Worm (Caenorhabditis elegans) whole organism, mixed stage, embryonic: ENCODE data around the gene msp-19.
"Not testable (repeated sequence)": the region's sequence is repeated elsewhere in the genome, so short reads cannot be mapped to it uniquely, and the experiment has no call there.

Source experiments
- M03D4.4 ChIP-seq: sonication (generic microtip); optimal IDR thresholded peaks from 2 replicates; lab custom pipeline; 2017; ENCODE audit warnings: mild to moderate bottlenecking, missing genetic modification characterization, missing compliant biosample characterization
- blmp-1 ChIP-seq: fragments of 150-350 bp; optimal IDR thresholded peaks from 2 replicates; lab custom pipeline; 2014; ENCODE audit warnings: missing biosample characterization, missing genetic modification characterization
- ceh-39 ChIP-seq: fragments of 150-350 bp; optimal IDR thresholded peaks from 2 replicates; lab custom pipeline; 2014; ENCODE audit warnings: missing biosample characterization, missing genetic modification characterization
- ceh-43 ChIP-seq: fragments of 200-800 bp; sonication (Bioruptor generic); optimal IDR thresholded peaks from 2 replicates; lab custom pipeline; 2018; ENCODE audit warnings: mild to moderate bottlenecking, missing genetic modification characterization, moderate library complexity, missing compliant biosample characterization
- ceh-83 ChIP-seq: fragments of 200-800 bp; sonication (Bioruptor generic); optimal IDR thresholded peaks from 2 replicates; lab custom pipeline; 2018; ENCODE audit warnings: mild to moderate bottlenecking, missing genetic modification characterization, missing compliant biosample characterization
- ces-1 ChIP-seq: fragments of 150-350 bp; optimal IDR thresholded peaks from 2 replicates; lab custom pipeline; 2014; ENCODE audit warnings: missing biosample characterization, missing genetic modification reagents, missing genetic modification characterization
- cnd-1 ChIP-seq: fragments of 200-800 bp; sonication (Bioruptor generic); optimal IDR thresholded peaks from 2 replicates; lab custom pipeline; 2018; ENCODE audit warnings: mild to moderate bottlenecking, missing genetic modification characterization, missing compliant biosample characterization
- elt-1 ChIP-seq: sonication (generic microtip); optimal IDR thresholded peaks from 2 replicates; lab custom pipeline; 2017; ENCODE audit warnings: missing genetic modification characterization, mild to moderate bottlenecking, missing compliant biosample characterization, antibody characterized with exemption, moderate library complexity, borderline replicate concordance; ENCODE audit not compliant: insufficient read depth
- elt-3 ChIP-seq: fragments of 150-350 bp; optimal IDR thresholded peaks from 2 replicates; lab custom pipeline; 2014; ENCODE audit warnings: missing biosample characterization, missing genetic modification characterization
- ham-2 ChIP-seq: fragments of 200-800 bp; sonication (Bioruptor generic); optimal IDR thresholded peaks from 2 replicates; lab custom pipeline; 2018; ENCODE audit warnings: mild to moderate bottlenecking, missing genetic modification characterization, missing compliant biosample characterization
- hlh-1 ChIP-seq: fragments of 150-350 bp; optimal IDR thresholded peaks from 2 replicates; lab custom pipeline; 2014; ENCODE audit warnings: missing biosample characterization, missing genetic modification reagents, missing genetic modification characterization
- lin-13 ChIP-seq: fragments of 150-350 bp; optimal IDR thresholded peaks from 2 replicates; lab custom pipeline; 2014; ENCODE audit warnings: missing biosample characterization, missing genetic modification characterization
- lin-32 ChIP-seq: fragments of 200-800 bp; sonication (Bioruptor generic); optimal IDR thresholded peaks from 2 replicates; lab custom pipeline; 2018; ENCODE audit warnings: mild to moderate bottlenecking, missing genetic modification characterization, missing compliant biosample characterization
- lsy-2 ChIP-seq: fragments of 150-350 bp; optimal IDR thresholded peaks from 2 replicates; lab custom pipeline; 2014; ENCODE audit warnings: missing biosample characterization, missing genetic modification characterization
- mab-5 ChIP-seq: fragments of 150-350 bp; optimal IDR thresholded peaks from 2 replicates; lab custom pipeline; 2014; ENCODE audit warnings: missing biosample characterization, missing genetic modification characterization
- mep-1 ChIP-seq: fragments of 150-350 bp; optimal IDR thresholded peaks from 2 replicates; lab custom pipeline; 2017; ENCODE audit warnings: missing biosample characterization, missing genetic modification reagents, missing genetic modification characterization, inconsistent platforms
- mls-2 ChIP-seq: sonication (generic microtip); optimal IDR thresholded peaks from 2 replicates; lab custom pipeline; 2016; ENCODE audit warnings: mild to moderate bottlenecking, missing genetic modification characterization, moderate library complexity, missing compliant biosample characterization
- nhr-12 ChIP-seq: fragments of 150-350 bp; optimal IDR thresholded peaks from 2 replicates; lab custom pipeline; 2014; ENCODE audit warnings: missing biosample characterization, missing genetic modification characterization
- nhr-2 ChIP-seq: fragments of 150-350 bp; optimal IDR thresholded peaks from 2 replicates; lab custom pipeline; 2014; ENCODE audit warnings: missing biosample characterization, missing genetic modification characterization
- nhr-28 ChIP-seq: fragments of 150-350 bp; optimal IDR thresholded peaks from 2 replicates; lab custom pipeline; 2014; ENCODE audit warnings: missing biosample characterization, missing genetic modification characterization
- nhr-76 ChIP-seq: sonication (generic microtip); optimal IDR thresholded peaks from 2 replicates; lab custom pipeline; 2017; ENCODE audit warnings: missing biosample characterization, missing genetic modification characterization
- pha-4 ChIP-seq: fragments of 150-350 bp; optimal IDR thresholded peaks from 2 replicates; lab custom pipeline; 2018; ENCODE audit warnings: missing biosample characterization, missing genetic modification reagents, missing genetic modification characterization
- snpc-4 ChIP-seq: fragments of 150-350 bp; optimal IDR thresholded peaks from 2 replicates; lab custom pipeline; 2014; ENCODE audit warnings: missing biosample characterization, missing genetic modification characterization
- sptf-1 ChIP-seq: sonication (generic microtip); optimal IDR thresholded peaks from 2 replicates; lab custom pipeline; 2017; ENCODE audit warnings: mild to moderate bottlenecking, missing genetic modification characterization, moderate library complexity, missing compliant biosample characterization
- tbx-8 ChIP-seq: fragments of 200-800 bp; sonication (Bioruptor generic); optimal IDR thresholded peaks from 2 replicates; lab custom pipeline; 2018; ENCODE audit warnings: mild to moderate bottlenecking, missing genetic modification characterization, moderate library complexity, missing compliant biosample characterization
- unc-120 ChIP-seq: sonication (generic microtip); optimal IDR thresholded peaks from 2 replicates; lab custom pipeline; 2017; ENCODE audit warnings: missing genetic modification characterization, missing compliant biosample characterization; ENCODE audit not compliant: poor library complexity, severe bottlenecking
- unc-39 ChIP-seq: fragments of 150-350 bp; optimal IDR thresholded peaks from 2 replicates; lab custom pipeline; 2014; ENCODE audit warnings: missing biosample characterization, missing genetic modification characterization
- unc-62 ChIP-seq: fragments of 150-350 bp; optimal IDR thresholded peaks from 2 replicates; lab custom pipeline; 2014; ENCODE audit warnings: missing biosample characterization, missing genetic modification reagents, missing genetic modification characterization
- ztf-11 ChIP-seq: fragments of 150-350 bp; optimal IDR thresholded peaks from 2 replicates; lab custom pipeline; 2014; ENCODE audit warnings: missing biosample characterization, missing genetic modification characterization

msp-19 gene

DNA sequence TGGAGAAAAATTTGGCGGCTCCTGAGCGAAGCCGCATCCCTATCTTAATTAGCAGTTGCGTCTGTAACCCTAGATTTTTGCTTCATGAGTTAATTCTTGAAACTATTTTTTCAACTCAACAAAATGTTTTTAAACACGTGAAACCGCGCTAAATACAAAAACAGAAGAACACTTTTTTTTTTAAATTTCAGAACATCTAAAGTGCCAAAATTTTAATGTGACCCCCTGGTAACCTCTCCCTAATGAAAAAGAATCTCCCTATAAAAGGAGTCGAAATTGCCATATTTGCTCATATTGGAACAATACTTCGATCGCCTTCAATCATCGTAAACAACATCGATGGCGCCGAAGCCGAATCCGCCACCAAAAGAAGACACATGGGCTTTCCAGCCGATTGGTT is 33.8 kb upstream of the msp-19 start, which contains the start of gene nsph-4.1:
TSS of gene nsph-4.1 (plus strand) at position 301 of the 400 bp plus-strand sequence.
- not testable (repeated sequence) for TF ChIP-seq mls-2 (tag; lab: Kevin White, UChicago); lin-13 (tag; lab: Kevin White, UChicago); unc-62 (GFP tag; lab: Kevin White, UChicago)

DNA sequence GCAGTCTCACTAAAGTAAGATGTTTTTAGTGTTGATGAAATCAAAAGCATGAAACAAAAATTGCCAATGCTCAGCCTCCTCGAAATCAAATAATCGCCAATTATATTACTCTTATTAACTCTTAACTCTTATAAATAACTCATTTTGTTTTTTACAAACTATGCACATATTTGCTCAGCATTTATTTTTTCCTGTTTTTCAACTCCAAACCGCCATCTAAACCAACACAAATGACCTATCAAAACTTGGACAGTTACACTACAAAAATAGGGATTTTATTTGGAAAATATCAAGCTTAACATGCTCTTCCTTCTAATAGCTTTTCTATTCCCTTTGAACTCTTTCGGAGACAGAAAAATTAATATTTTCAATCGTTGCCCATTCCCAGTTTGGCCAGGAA is 31.8 kb upstream of the msp-19 start, which contains the start of gene thn-6:
TSS of gene thn-6 (plus strand) at position 301 of the 400 bp plus-strand sequence.
- no peak for TF ChIP-seq ceh-39
- TF ChIP-seq ceh-43 (GFP tag; lab: Kevin White, UChicago) = no peak
- TF ChIP-seq mls-2 (tag; lab: Kevin White, UChicago) = no peak
- no peak for TF ChIP-seq tbx-8 (GFP tag; lab: Kevin White, UChicago)
- no peak for TF ChIP-seq mab-5 (tag; lab: Kevin White, UChicago)

DNA sequence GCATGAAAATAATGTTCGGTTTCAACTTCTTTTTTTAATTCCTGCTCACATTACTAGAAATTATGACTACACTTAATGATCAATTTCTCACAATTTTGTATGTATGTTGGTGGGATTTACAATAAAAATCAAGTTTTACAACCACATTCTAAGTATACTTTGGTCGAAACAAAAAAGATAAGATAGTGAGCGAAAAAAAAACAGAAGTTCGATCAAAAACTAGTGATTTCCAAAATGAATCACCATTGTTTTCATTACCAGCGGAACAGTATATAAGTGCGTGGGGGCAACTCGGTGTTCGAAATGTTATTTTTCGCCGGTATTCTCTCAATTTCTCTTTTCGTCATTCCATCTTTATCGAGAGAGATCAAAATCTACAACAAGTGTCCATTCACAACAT is 29.9 kb upstream of the msp-19 start, which contains the start of gene thn-5:
TSS of gene thn-5 (plus strand) at position 301 of the 400 bp plus-strand sequence.
- TF ChIP-seq nhr-28 (tag; lab: Kevin White, UChicago) (no peak), tbx-8 (GFP tag; lab: Kevin White, UChicago) (no peak), mls-2 (tag; lab: Kevin White, UChicago) (no peak), unc-39 (no peak), ceh-39 (no peak), nhr-76 (no peak)

ce11 chrIV:5254678-5255077 is 5.7 kb upstream of the msp-19 start, which contains the start of gene F36H12.10:
Gene F36H12.10, minus strand, starts transcription at chrIV:5254778.
- not testable (repeated sequence) for TF ChIP-seq pha-4 (tag; lab: Kevin White, UChicago); elt-3 (tag; lab: Kevin White, UChicago); ceh-39

ce11 chrIV:5256731-5257130 is 3.7 kb upstream of the msp-19 start, which contains the start of gene F36H12.9:
Gene F36H12.9, plus strand, starts transcription at chrIV:5257031.
- not testable (repeated sequence) for TF ChIP-seq lsy-2 (tag; lab: Kevin White, UChicago); unc-120; tbx-8 (GFP tag; lab: Kevin White, UChicago)

DNA sequence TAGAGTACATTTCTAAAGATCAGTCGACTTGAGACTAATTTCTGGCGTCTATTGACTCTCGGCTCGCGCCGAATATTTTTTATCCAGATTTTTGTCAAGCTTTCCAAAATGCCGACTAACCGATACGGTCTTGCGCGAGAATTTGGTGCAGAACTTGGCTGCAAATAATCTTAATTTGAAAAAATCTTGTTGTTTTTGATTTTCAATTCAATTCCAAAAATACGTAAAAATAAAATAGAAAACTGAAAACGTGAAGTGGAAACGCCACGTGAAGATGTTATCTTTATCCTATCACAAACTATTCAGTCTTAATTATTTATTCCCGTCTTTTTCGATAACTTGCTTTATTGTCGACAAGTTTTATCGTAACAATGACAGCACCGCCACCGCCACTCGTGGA is 2.0 kb upstream of the msp-19 start, which contains the start of gene ttbk-2.1:
TSS of gene ttbk-2.1 (plus strand) at position 301 of the 400 bp plus-strand sequence.
- not testable (repeated sequence) for TF ChIP-seq mab-5, nhr-28, blmp-1 (tag; lab: Kevin White, UChicago)

- TF ChIP-seq nhr-12 (tag; lab: Kevin White, UChicago) (no peak), unc-39 (no peak), mep-1 (tag; lab: Kevin White, UChicago) (no peak), unc-120 (no peak), snpc-4 (no peak)
Measured at ce11 chrIV:5266474-5266873, 6.1 kb downstream of the msp-19 start, which contains the start of gene F36H12.5. Gene F36H12.5, plus strand, starts transcription at chrIV:5266774.

DNA sequence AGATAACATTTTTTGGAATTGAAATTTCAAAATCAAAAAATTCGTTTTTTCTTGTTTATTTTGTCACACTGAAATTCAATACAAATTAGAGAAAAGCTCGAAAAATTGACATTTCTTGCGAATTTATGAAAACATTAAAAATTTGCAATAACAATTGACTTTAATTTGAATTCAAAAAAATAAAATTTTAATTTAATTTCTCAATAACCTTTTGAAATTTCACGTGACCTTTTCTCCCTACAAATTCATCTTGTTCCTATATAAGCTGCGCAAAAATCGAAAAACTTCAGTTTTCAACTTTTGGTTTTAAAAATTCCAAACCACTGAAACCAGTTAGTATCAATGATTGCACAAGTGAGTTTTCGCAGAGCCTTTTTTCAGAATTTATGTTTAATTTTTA is 8.4 kb downstream of the msp-19 start, which contains the start of gene F36H12.4:
TSS of gene F36H12.4 (plus strand) at position 301 of the 400 bp plus-strand sequence.
- no peak for TF ChIP-seq ceh-39
- no peak for TF ChIP-seq M03D4.4
- TF ChIP-seq, all 35 proteins: peak for 0

- TF ChIP-seq ztf-11 (tag; lab: Kevin White, UChicago) (no peak), nhr-76 (no peak), nhr-2 (tag; lab: Kevin White, UChicago) (no peak), mls-2 (tag; lab: Kevin White, UChicago) (no peak), elt-3 (tag; lab: Kevin White, UChicago) (no peak), nhr-28 (tag; lab: Kevin White, UChicago) (no peak), lin-32 (GFP tag; lab: Kevin White, UChicago) (no peak), sptf-1 (no peak), lsy-2 (tag; lab: Kevin White, UChicago) (no peak), nhr-12 (tag; lab: Kevin White, UChicago) (no peak), snpc-4 (no peak), hlh-1 (no peak), ham-2 (GFP tag; lab: Kevin White, UChicago) (no peak), elt-1 (tag; lab: Kevin White, UChicago) (no peak), ces-1 (GFP tag; lab: Kevin White, UChicago) (no peak), ceh-83 (no peak), blmp-1 (tag; lab: Kevin White, UChicago) (no peak), cnd-1 (tag; lab: Kevin White, UChicago) (no peak)
Measured at ce11 chrIV:5272518-5272917, 12.1 kb downstream of the msp-19 start, which contains the start of gene F36H12.3. Gene F36H12.3, plus strand, starts transcription at chrIV:5272818.
